Worm (Caenorhabditis elegans) whole organism, L4 larva: ENCODE data around the gene T25D1.3.

Experiments
- F26F4.8 ChIP-seq: fragments of 200-800 bp; sonication (Bioruptor generic); conservative IDR thresholded peaks from 2 replicates; pipeline ENCODE4 v1.3.6; 2022; ENCODE audit warnings: missing genetic modification characterization, missing compliant biosample characterization
- F44E2.7 ChIP-seq: fragments of 200-800 bp; sonication (Bioruptor generic); IDR thresholded peaks from 2 replicates; pipeline ENCODE4 v2.1.2; 2022; ENCODE audit warnings: missing genetic modification characterization, missing compliant biosample characterization
- T20F7.1 ChIP-seq: fragments of 200-800 bp; sonication (Bioruptor generic); optimal IDR thresholded peaks from 2 replicates; lab custom pipeline; 2018; ENCODE audit warnings: mild to moderate bottlenecking, missing genetic modification characterization, missing compliant biosample characterization
- T26A8.4 ChIP-seq: fragments of 200-800 bp; sonication (Bioruptor generic); IDR thresholded peaks from 2 replicates; pipeline ENCODE4 v1.3.6; 2022; ENCODE audit warnings: missing genetic modification characterization, missing compliant biosample characterization
- Y105C5A.15 ChIP-seq: fragments of 200-800 bp; sonication (Bioruptor generic); IDR thresholded peaks from 2 replicates; pipeline ENCODE4 v1.3.6; 2022; ENCODE audit warnings: missing genetic modification characterization, missing compliant biosample characterization
- ZK546.5 ChIP-seq, 2 experiments: sonication (generic microtip); optimal IDR thresholded peaks; 2 replicates each; lab custom pipeline; 2017; ENCODE audit warnings: missing biosample characterization in 2 of 2, missing genetic modification characterization in 2 of 2
- aha-1 ChIP-seq: fragments of 150-350 bp; peaks from one replicate; lab custom pipeline; 2014; ENCODE audit warnings: missing biosample characterization, missing genetic modification characterization
- aly-2 ChIP-seq: sonication (generic microtip); optimal IDR thresholded peaks from 2 replicates; lab custom pipeline; 2018; ENCODE audit warnings: missing biosample characterization, missing genetic modification characterization
- arid-1 ChIP-seq: fragments of 200-800 bp; sonication (Bioruptor generic); conservative IDR thresholded peaks from 2 replicates; pipeline ENCODE4 v1.3.6; 2022; ENCODE audit warnings: missing genetic modification reagents, missing genetic modification characterization, missing compliant biosample characterization
- ceh-20 ChIP-seq: fragments of 200-800 bp; sonication (Bioruptor generic); IDR thresholded peaks from 2 replicates; pipeline ENCODE4 v1.3.6; 2022; ENCODE audit warnings: missing genetic modification reagents, missing genetic modification characterization, missing compliant biosample characterization
- ceh-44 ChIP-seq: fragments of 200-800 bp; sonication (Bioruptor generic); IDR thresholded peaks from 2 replicates; pipeline ENCODE4 v1.3.6; 2022; ENCODE audit warnings: missing genetic modification reagents, missing genetic modification characterization, missing compliant biosample characterization
- ceh-62 ChIP-seq: sonication (generic microtip); optimal IDR thresholded peaks from 2 replicates; lab custom pipeline; 2017; ENCODE audit warnings: missing biosample characterization, missing genetic modification characterization
- ctbp-1 ChIP-seq: fragments of 200-800 bp; sonication (Bioruptor generic); IDR thresholded peaks from 2 replicates; pipeline ENCODE4 v1.3.6; 2022; ENCODE audit warnings: missing genetic modification reagents, missing genetic modification characterization, missing compliant biosample characterization
- daf-12 ChIP-seq: fragments of 150-350 bp; optimal IDR thresholded peaks from 2 replicates; lab custom pipeline; 2014; ENCODE audit warnings: missing biosample characterization, missing genetic modification reagents, missing genetic modification characterization
- daf-19 ChIP-seq: fragments of 200-800 bp; sonication (Bioruptor generic); conservative IDR thresholded peaks from 2 replicates; pipeline ENCODE4 v1.3.6; 2022; ENCODE audit warnings: missing genetic modification characterization, missing compliant biosample characterization
- daf-8 ChIP-seq: fragments of 200-800 bp; sonication (Bioruptor generic); IDR thresholded peaks from 2 replicates; pipeline ENCODE4 v1.3.6; 2022; ENCODE audit warnings: missing genetic modification characterization, missing compliant biosample characterization
- dmd-6 ChIP-seq: fragments of 200-800 bp; sonication (Bioruptor generic); IDR thresholded peaks from 2 replicates; pipeline ENCODE4 v1.3.6; 2022; ENCODE audit warnings: missing genetic modification reagents, missing genetic modification characterization, missing compliant biosample characterization
- duxl-1 ChIP-seq: sonication (generic microtip); optimal IDR thresholded peaks from 2 replicates; lab custom pipeline; 2016; ENCODE audit warnings: mild to moderate bottlenecking, missing genetic modification characterization, moderate library complexity, missing compliant biosample characterization; ENCODE audit not compliant: poor library complexity
- egl-43 ChIP-seq: fragments of 200-800 bp; sonication (Bioruptor generic); IDR thresholded peaks from 2 replicates; pipeline ENCODE4 v1.3.6; 2022; ENCODE audit warnings: missing genetic modification reagents, missing genetic modification characterization, missing compliant biosample characterization
- fkh-10 ChIP-seq: fragments of 150-350 bp; optimal IDR thresholded peaks from 2 replicates; lab custom pipeline; 2014; ENCODE audit warnings: missing biosample characterization, missing genetic modification reagents, missing genetic modification characterization
- hlh-30 ChIP-seq: sonication (generic microtip); optimal IDR thresholded peaks from 2 replicates; lab custom pipeline; 2017; ENCODE audit warnings: antibody characterized with exemption, mild to moderate bottlenecking, missing genetic modification characterization, missing compliant biosample characterization; ENCODE audit not compliant: insufficient read depth
- hmg-1.1 ChIP-seq: fragments of 200-800 bp; sonication (Bioruptor generic); IDR thresholded peaks from 2 replicates; pipeline ENCODE4 v1.3.6; 2022; ENCODE audit warnings: missing genetic modification reagents, missing genetic modification characterization, missing compliant biosample characterization
- lim-7 ChIP-seq: fragments of 200-800 bp; sonication (Bioruptor generic); IDR thresholded peaks from 2 replicates; pipeline ENCODE4 v1.3.6; 2022; ENCODE audit warnings: missing genetic modification characterization, missing compliant biosample characterization
- lin-1 ChIP-seq: fragments of 200-800 bp; sonication (Bioruptor generic); IDR thresholded peaks from 2 replicates; pipeline ENCODE4 v1.3.6; 2022; ENCODE audit warnings: missing genetic modification reagents, missing genetic modification characterization, missing compliant biosample characterization
- lin-29 ChIP-seq: fragments of 200-800 bp; sonication (Bioruptor generic); IDR thresholded peaks from 2 replicates; pipeline ENCODE4 v1.3.6; 2022; ENCODE audit warnings: missing genetic modification reagents, missing genetic modification characterization, missing compliant biosample characterization
- lin-38 ChIP-seq: fragments of 200-800 bp; sonication (Bioruptor generic); IDR thresholded peaks from 2 replicates; pipeline ENCODE4 v1.3.6; 2022; ENCODE audit warnings: missing genetic modification reagents, missing genetic modification characterization, missing compliant biosample characterization
- madf-5 ChIP-seq, 2 experiments: fragments of 200-800 bp; sonication (Bioruptor generic); IDR thresholded peaks; 2 replicates each; pipeline ENCODE4 v1.3.6; 2022; ENCODE audit warnings: missing compliant biosample characterization in 2 of 2, missing genetic modification characterization in 2 of 2
- madf-9 ChIP-seq: fragments of 200-800 bp; sonication (Bioruptor generic); conservative IDR thresholded peaks from 2 replicates; pipeline ENCODE4 v1.3.6; 2022; ENCODE audit warnings: missing genetic modification reagents, missing genetic modification characterization, missing compliant biosample characterization
- mdt-29 ChIP-seq: fragments of 200-800 bp; sonication (Bioruptor generic); IDR thresholded peaks from 2 replicates; pipeline ENCODE4 v1.3.6; 2022; ENCODE audit warnings: missing genetic modification reagents, missing genetic modification characterization, missing compliant biosample characterization
- mep-1 ChIP-seq: fragments of 150-350 bp; sonication (generic microtip); optimal IDR thresholded peaks from 3 replicates; lab custom pipeline; 2014; ENCODE audit warnings: missing biosample characterization, missing genetic modification characterization
- mes-2 ChIP-seq: sonication (generic microtip); optimal IDR thresholded peaks from 2 replicates; lab custom pipeline; 2016; ENCODE audit warnings: missing genotype, mild to moderate bottlenecking, missing genetic modification characterization, missing compliant biosample characterization; ENCODE audit not compliant: poor library complexity, severe bottlenecking
- mxl-2 ChIP-seq: fragments of 200-800 bp; sonication (Bioruptor generic); conservative IDR thresholded peaks from 2 replicates; pipeline ENCODE4 v1.3.6; 2022; ENCODE audit warnings: missing genetic modification reagents, missing genetic modification characterization, missing compliant biosample characterization
- mxl-3 ChIP-seq: fragments of 200-800 bp; sonication (Bioruptor generic); optimal IDR thresholded peaks from 2 replicates; lab custom pipeline; 2018; ENCODE audit warnings: mild to moderate bottlenecking, missing genetic modification characterization, missing compliant biosample characterization
- nhr-10 ChIP-seq: fragments of 150-350 bp; optimal IDR thresholded peaks from 2 replicates; lab custom pipeline; 2014; ENCODE audit warnings: missing biosample characterization, missing genetic modification characterization
- nhr-102 ChIP-seq: sonication (generic microtip); optimal IDR thresholded peaks from 2 replicates; lab custom pipeline; 2016; ENCODE audit warnings: mild to moderate bottlenecking, missing genetic modification characterization, moderate library complexity, missing compliant biosample characterization
- pha-4 ChIP-seq, 2 experiments: fragments of 150-350 bp in 1 of 2; fragments of 200-800 bp in 1 of 2; sonication (Bioruptor generic) in 1 of 2; IDR thresholded peaks in 1 of 2; optimal IDR thresholded peaks in 1 of 2; 2 replicates each; pipeline versions ENCODE4 v1.3.6 to Lab custom; 2014 to 2022; ENCODE audit warnings: missing genetic modification characterization in 2 of 2, missing genetic modification reagents in 2 of 2, missing biosample characterization in 1 of 2, missing compliant biosample characterization in 1 of 2
- php-3 ChIP-seq: fragments of 200-800 bp; sonication (Bioruptor generic); IDR thresholded peaks from 2 replicates; pipeline ENCODE4 v1.3.6; 2022; ENCODE audit warnings: missing genetic modification reagents, missing genetic modification characterization, missing compliant biosample characterization
- pqm-1 ChIP-seq: sonication (generic microtip); optimal IDR thresholded peaks from 2 replicates; lab custom pipeline; 2017; ENCODE audit warnings: missing biosample characterization, missing genetic modification characterization
- rbr-2 ChIP-seq: sonication (generic microtip); optimal IDR thresholded peaks from 2 replicates; lab custom pipeline; 2016; ENCODE audit warnings: missing genotype, missing genetic modification characterization, missing compliant biosample characterization
- saeg-2 ChIP-seq: fragments of 200-800 bp; sonication (Bioruptor generic); IDR thresholded peaks from 2 replicates; pipeline ENCODE4 v1.3.6; 2022; ENCODE audit warnings: missing genetic modification reagents, missing genetic modification characterization, missing compliant biosample characterization
- sdz-12 ChIP-seq: fragments of 200-800 bp; sonication (Bioruptor generic); optimal IDR thresholded peaks from 2 replicates; lab custom pipeline; 2018; ENCODE audit warnings: mild to moderate bottlenecking, missing genetic modification characterization, missing compliant biosample characterization
- skn-1 ChIP-seq: fragments of 150-350 bp; optimal IDR thresholded peaks from 2 replicates; lab custom pipeline; 2014; ENCODE audit warnings: missing biosample characterization, missing genetic modification characterization
- spr-1 ChIP-seq: sonication (generic microtip); optimal IDR thresholded peaks from 2 replicates; lab custom pipeline; 2016; ENCODE audit warnings: mild to moderate bottlenecking, missing genetic modification characterization, missing compliant biosample characterization
- tra-1 ChIP-seq: fragments of 200-800 bp; sonication (Bioruptor generic); IDR thresholded peaks from 2 replicates; pipeline ENCODE4 v1.3.6; 2022; ENCODE audit warnings: missing genetic modification reagents, missing genetic modification characterization, missing compliant biosample characterization
- unc-130 ChIP-seq: sonication (generic microtip); optimal IDR thresholded peaks from 2 replicates; lab custom pipeline; 2016; ENCODE audit warnings: missing genetic modification reagents, missing genetic modification characterization, missing compliant biosample characterization
- zfp-3 ChIP-seq: fragments of 200-800 bp; sonication (Bioruptor generic); conservative IDR thresholded peaks from 2 replicates; pipeline ENCODE4 v1.3.6; 2022; ENCODE audit warnings: missing genetic modification reagents, missing genetic modification characterization, missing compliant biosample characterization
- ztf-7 ChIP-seq: fragments of 150-350 bp; optimal IDR thresholded peaks from 2 replicates; lab custom pipeline; 2014; ENCODE audit warnings: missing biosample characterization, missing genetic modification characterization

T25D1.3 gene

DNA sequence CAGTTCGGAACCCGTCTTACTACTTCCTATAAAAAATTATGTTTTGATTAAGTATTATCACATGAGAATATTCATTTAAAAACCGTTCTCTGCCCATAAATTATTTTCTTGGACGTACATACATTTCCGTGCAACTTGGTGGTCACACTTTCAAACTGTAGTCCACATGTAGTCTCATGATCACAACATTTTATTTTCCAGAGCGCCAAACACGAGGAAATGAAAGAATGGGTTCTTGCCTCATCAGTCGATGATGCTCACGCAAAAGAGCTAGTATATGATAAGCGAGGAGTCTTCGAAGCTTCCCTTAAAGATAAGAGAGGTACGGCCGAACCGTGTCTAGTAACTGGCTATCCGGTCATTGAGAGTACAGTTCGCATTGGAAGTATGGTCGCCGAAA, 45.1 kb downstream of the T25D1.3 start (continued):
- TF ChIP-seq nhr-10 (tag; lab: Kevin White, UChicago), result no peak
- TF ChIP-seq mep-1 (tag; lab: Kevin White, UChicago), result no peak
- TF ChIP-seq T20F7.1 (GFP tag; lab: Kevin White, UChicago), result no peak
- peak; percentile 46 for TF ChIP-seq nhr-102 (tag; lab: Kevin White, UChicago)
- peak; percentile 57; the same call in 1 of the 2 replicates for TF ChIP-seq php-3
- TF ChIP-seq ztf-7 (tag; lab: Kevin White, UChicago), result no peak
- TF ChIP-seq, all 104 proteins: peak for 11

ce11 chrX:16551318-16551717, 45.9 kb downstream of the T25D1.3 start:
- TF ChIP-seq php-3 (0 out of 2 replicates have a peak, but pooled peaks have one; percentile 36), zfp-3 (GFP tag; lab: Robert Waterston, UW) (no peak), daf-19 (peak; percentile 59; the same call in 1 of the 2 replicates), lin-38 (GFP tag; lab: Robert Waterston, UW) (peak; percentile 55), fkh-10 (no peak), lin-29 (GFP tag; lab: Robert Waterston, UW) (no peak), aly-2 (tag; lab: Kevin White, UChicago) (no peak), daf-12 (tag; lab: Kevin White, UChicago) (no peak), F26F4.8 (GFP tag; lab: Robert Waterston, UW) (0 out of 2 replicates have a peak, but pooled peaks have one; percentile 12), sdz-12 (GFP tag; lab: Kevin White, UChicago) (peak; percentile 42), mxl-2 (0 out of 2 replicates have a peak, but pooled peaks have one; percentile 32), duxl-1 (tag; lab: Kevin White, UChicago) (peak; percentile 24), ceh-44 (GFP tag; lab: Robert Waterston, UW) (no peak), lim-7 (GFP tag; lab: Robert Waterston, UW) (peak; percentile 80), ceh-20 (no peak), skn-1 (tag; lab: Kevin White, UChicago) (no peak), madf-9 (GFP tag; lab: Robert Waterston, UW) (0 out of 2 replicates have a peak, but pooled peaks have one; percentile 45), madf-5 (GFP tag; IDR thresholded peaks at IDR 0.05; lab: Robert Waterston, UW) (0 out of 4 replicates have a peak, but pooled peaks of 1 of the 2 experiments have one; percentile 10), daf-8 (GFP tag; lab: Robert Waterston, UW) (no peak), ceh-62 (tag; lab: Kevin White, UChicago) (no peak), mdt-29 (GFP tag; lab: Robert Waterston, UW) (no peak), spr-1 (tag; lab: Kevin White, UChicago) (no peak), pha-4 (GFP tag; IDR thresholded peaks at IDR 0.05; lab: Robert Waterston, UW) (peak; percentile 71; the same call in 1 of the 2 replicates), pha-4 (tag; optimal IDR thresholded peaks at IDR 0.05; lab: Kevin White, UChicago) (no peak), rbr-2 (tag; lab: Kevin White, UChicago) (peak; percentile 30), mes-2 (tag; lab: Kevin White, UChicago) (peak; percentile 59), ZK546.5 (tag; optimal IDR thresholded peaks at IDR 0.05; lab: Kevin White, UChicago) (no peak), dmd-6 (GFP tag; lab: Robert Waterston, UW) (peak; percentile 44), arid-1 (GFP tag; lab: Robert Waterston, UW) (peak; percentile 79), hlh-30 (tag; lab: Kevin White, UChicago) (peak; percentile 64), hmg-1.1 (peak; percentile 58; the same call in 1 of the 2 replicates), mxl-3 (peak; percentile 14), ctbp-1 (GFP tag; lab: Robert Waterston, UW) (0 out of 2 replicates have a peak, but pooled peaks have one; percentile 18), Y105C5A.15 (GFP tag; lab: Robert Waterston, UW) (no peak), saeg-2 (no peak), T26A8.4 (peak; percentile 75), egl-43 (GFP tag; lab: Robert Waterston, UW) (peak; percentile 63; the same call in 1 of the 2 replicates), F44E2.7 (peak; percentile 32; the same call in 1 of the 2 replicates), pqm-1 (tag; lab: Kevin White, UChicago) (no peak), lin-1 (GFP tag; lab: Robert Waterston, UW) (peak; percentile 52; the same call in 1 of the 2 replicates), unc-130 (GFP tag; lab: Kevin White, UChicago) (no peak), nhr-102 (tag; lab: Kevin White, UChicago) (peak; percentile 54), aha-1 (tag; lab: Kevin White, UChicago) (no peak), tra-1 (GFP tag; lab: Robert Waterston, UW) (peak; percentile 56; the same call in 1 of the 2 replicates)
